Worm (Caenorhabditis elegans): Measurements from ENCODE around the gene scc-1.

- TF ChIP-seq ets-7 (tag; optimal IDR thresholded peaks at IDR 0.05) (no peak), aly-1 (tag; optimal IDR thresholded peaks at IDR 0.05) (no peak), ceh-36 (tag; optimal IDR thresholded peaks at IDR 0.05) (no peak), ama-1 (optimal IDR thresholded peaks at IDR 0.05) (no peak), tbx-37 (GFP tag; conservative IDR thresholded peaks at IDR 0.05) (no peak), pes-1 (GFP tag; IDR thresholded peaks at IDR 0.05) (no peak), sea-1 (GFP tag; conservative IDR thresholded peaks at IDR 0.05) (no peak), F13C5.2 (tag; optimal IDR thresholded peaks at IDR 0.05) (no peak), flt-1 (GFP tag; IDR thresholded peaks at IDR 0.05) (no peak), hmbx-1 (tag; optimal IDR thresholded peaks at IDR 0.05) (no peak), tra-4 (tag; optimal IDR thresholded peaks at IDR 0.05) (no peak), tbx-11 (GFP tag; IDR thresholded peaks at IDR 0.05) (no peak), B0310.2 (tag; optimal IDR thresholded peaks at IDR 0.05) (no peak)
These were observed 43.1 kb downstream of the scc-1 start, which contains the start of gene acs-11 for ce11 chrII:4741527-4742187.

Measured in whole organism, early embryonic.